Fruit fly (Drosophila melanogaster) whole organism, embryonic: ENCODE measurements around the gene Gss1.

Experiments
- CG17829 ChIP-seq: fragments of 200-800 bp; optimal IDR thresholded peaks from 2 replicates; lab custom pipeline; 2019; ENCODE audit warnings: missing biosample characterization, mild to moderate bottlenecking, missing genetic modification characterization, moderate library complexity
- CG2202 ChIP-seq: fragments of 200-800 bp; sonication (Bioruptor generic); optimal IDR thresholded peaks from 2 replicates; lab custom pipeline; 2018; ENCODE audit warnings: missing biosample characterization, mild to moderate bottlenecking, missing genetic modification characterization
- CG6254 ChIP-seq: fragments of 200-800 bp; sonication (Bioruptor generic); optimal IDR thresholded peaks from 3 replicates; lab custom pipeline; 2017; ENCODE audit warnings: mild to moderate bottlenecking, missing biosample characterization, missing genetic modification reagents, missing genetic modification characterization
- CG6654 ChIP-seq: fragments of 200-800 bp; sonication (Bioruptor generic); optimal IDR thresholded peaks from 2 replicates; lab custom pipeline; 2017; ENCODE audit warnings: missing biosample characterization, mild to moderate bottlenecking, missing genetic modification characterization
- CG9876 ChIP-seq: fragments of 200-800 bp; sonication (Bioruptor generic); optimal IDR thresholded peaks from 2 replicates; lab custom pipeline; 2016; ENCODE audit warnings: missing biosample characterization, missing genetic modification characterization
- Drgx ChIP-seq: fragments of 200-800 bp; sonication (Bioruptor generic); IDR thresholded peaks from 2 replicates; pipeline ENCODE4 v1.3.6; 2022; ENCODE audit warnings: missing biosample characterization, missing genetic modification characterization
- Side ChIP-seq: fragments of 200-800 bp; sonication (Bioruptor generic); optimal IDR thresholded peaks from 2 replicates; lab custom pipeline; 2016; ENCODE audit warnings: missing biosample characterization, missing genetic modification characterization
- dati ChIP-seq: fragments of 200-800 bp; sonication (Bioruptor generic); IDR thresholded peaks from 2 replicates; pipeline ENCODE4 v1.3.6; 2022; ENCODE audit warnings: missing biosample characterization, missing genetic modification characterization
- pan ChIP-seq, 4 experiments: fragments of >200 bp in 3 of 4; fragments of 200-800 bp in 1 of 4; sonication (Bioruptor generic) in 1 of 4; optimal IDR thresholded peaks in 3 of 4; IDR thresholded peaks in 1 of 4; 2 replicates each; pipeline versions ENCODE4 v1.3.6 to Lab custom; 2017 to 2022; ENCODE audit warnings: missing biosample characterization in 2 of 4, missing genetic modification characterization in 2 of 4, mixed read lengths in 1 of 4
- usp ChIP-seq: fragments of >200 bp; optimal IDR thresholded peaks from 2 replicates; lab custom pipeline; 2017; ENCODE audit warnings: missing biosample characterization, missing genetic modification characterization

DNA sequence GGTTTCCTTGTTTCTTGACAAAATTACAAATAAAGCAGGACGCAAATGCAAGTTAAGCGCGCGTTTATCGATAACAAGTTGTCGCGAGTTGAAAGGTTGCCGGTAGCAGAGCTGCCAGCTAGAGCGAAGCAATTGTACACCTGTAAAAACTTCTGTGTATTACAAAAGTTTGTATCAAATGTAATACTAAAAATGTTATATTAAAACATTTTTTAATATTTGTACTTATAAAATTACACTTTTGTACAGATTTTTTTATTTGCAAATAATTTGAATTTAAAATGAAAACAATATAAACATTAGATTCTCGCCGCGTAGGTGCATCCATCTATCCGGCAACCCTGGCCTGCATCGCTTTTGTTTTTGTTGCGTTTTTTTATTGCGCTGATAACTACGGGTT, 44.7 kb upstream of the Gss1 start, which contains the start of the genes CG8142 and Ucp4A:
- TF ChIP-seq Side (GFP tag; lab: Kevin White, UChicago) (peak; percentile 36), CG6654 (GFP tag; lab: Kevin White, UChicago) (peak; percentile 62), CG6254 (GFP tag; lab: Kevin White, UChicago) (peak; percentile 79), Drgx (peak; percentile 94), pan (optimal IDR thresholded peaks at IDR 0.05; lab: Kevin White, UChicago) (no peak), pan (GFP tag; optimal IDR thresholded peaks at IDR 0.05 in 1 of 2, IDR thresholded peaks at IDR 0.05 in 1 of 2) (peak in 1 of 2 experiments; percentile 98), CG9876 (no peak), usp (GFP tag; lab: Kevin White, UChicago) (no peak), dati (peak; percentile 68), CG2202 (tag; lab: Kevin White, UChicago) (peak; percentile 60), CG17829 (tag; lab: Kevin White, UChicago) (peak; percentile 94)
